Worm (Caenorhabditis elegans) whole organism, L4 larva: ENCODE measurements around the gene srd-42.
"Not testable (repeated sequence)": the region's sequence is repeated elsewhere in the genome, so short reads cannot be mapped to it uniquely, and the experiment has no call there.

Experiments used
- F10B5.3 ChIP-seq: sonication (generic microtip); optimal IDR thresholded peaks from 2 replicates; lab custom pipeline; 2016; ENCODE audit warnings: mild to moderate bottlenecking, missing genetic modification characterization, missing compliant biosample characterization
- F49E8.2 ChIP-seq: sonication (generic microtip); optimal IDR thresholded peaks from 2 replicates; lab custom pipeline; 2016; ENCODE audit warnings: missing compliant biosample characterization, mild to moderate bottlenecking, missing genetic modification characterization, borderline replicate concordance
- Y75B8A.6 ChIP-seq: fragments of 200-800 bp; sonication (Bioruptor generic); IDR thresholded peaks from 2 replicates; pipeline ENCODE4 v1.3.6; 2022; ENCODE audit warnings: missing genetic modification reagents, missing genetic modification characterization, missing compliant biosample characterization
- arid-1 ChIP-seq: fragments of 200-800 bp; sonication (Bioruptor generic); conservative IDR thresholded peaks from 2 replicates; pipeline ENCODE4 v1.3.6; 2022; ENCODE audit warnings: missing genetic modification reagents, missing genetic modification characterization, missing compliant biosample characterization
- attf-4 ChIP-seq: sonication (generic microtip); optimal IDR thresholded peaks from 3 replicates; lab custom pipeline; 2017; ENCODE audit warnings: missing biosample characterization, missing genetic modification characterization
- ceh-20 ChIP-seq: fragments of 200-800 bp; sonication (Bioruptor generic); IDR thresholded peaks from 2 replicates; pipeline ENCODE4 v1.3.6; 2022; ENCODE audit warnings: missing genetic modification reagents, missing genetic modification characterization, missing compliant biosample characterization
- ceh-32 ChIP-seq: sonication (generic microtip); optimal IDR thresholded peaks from 2 replicates; lab custom pipeline; 2016; ENCODE audit warnings: mild to moderate bottlenecking, missing genetic modification characterization, missing compliant biosample characterization; ENCODE audit not compliant: poor library complexity
- ces-1 ChIP-seq: fragments of 150-350 bp; sonication (generic microtip); optimal IDR thresholded peaks from 4 replicates; lab custom pipeline; 2014; ENCODE audit warnings: missing biosample characterization, missing genetic modification reagents, missing genetic modification characterization
- cey-2 ChIP-seq: sonication (generic microtip); optimal IDR thresholded peaks from 3 replicates; lab custom pipeline; 2017; ENCODE audit warnings: missing genetic modification characterization, mild to moderate bottlenecking, missing compliant biosample characterization, antibody characterized with exemption, borderline replicate concordance; ENCODE audit not compliant: insufficient read depth
- daf-16 ChIP-seq, 3 experiments: sonication (generic microtip); optimal IDR thresholded peaks; 2 replicates each; lab custom pipeline; 2016 to 2017; ENCODE audit warnings: missing genetic modification characterization in 3 of 3, missing genetic modification reagents in 3 of 3, mild to moderate bottlenecking in 2 of 3, missing compliant biosample characterization in 2 of 3, missing biosample characterization in 1 of 3, moderate library complexity in 1 of 3
- daf-19 ChIP-seq: fragments of 200-800 bp; sonication (Bioruptor generic); conservative IDR thresholded peaks from 2 replicates; pipeline ENCODE4 v1.3.6; 2022; ENCODE audit warnings: missing genetic modification characterization, missing compliant biosample characterization
- dmd-6 ChIP-seq: fragments of 200-800 bp; sonication (Bioruptor generic); IDR thresholded peaks from 2 replicates; pipeline ENCODE4 v1.3.6; 2022; ENCODE audit warnings: missing genetic modification reagents, missing genetic modification characterization, missing compliant biosample characterization
- dpl-1 ChIP-seq: fragments of 150-350 bp; optimal IDR thresholded peaks from 2 replicates; lab custom pipeline; 2014; ENCODE audit warnings: missing biosample characterization, missing genetic modification reagents, missing genetic modification characterization
- dve-1 ChIP-seq: sonication (generic microtip); optimal IDR thresholded peaks from 2 replicates; lab custom pipeline; 2017; ENCODE audit warnings: antibody characterized with exemption, mild to moderate bottlenecking, missing genetic modification characterization, missing compliant biosample characterization; ENCODE audit not compliant: insufficient read depth
- fos-1 ChIP-seq: fragments of 150-350 bp; optimal IDR thresholded peaks from 2 replicates; lab custom pipeline; 2014; ENCODE audit warnings: missing biosample characterization, missing genetic modification characterization
- hlh-11 ChIP-seq: fragments of 200-800 bp; sonication (Bioruptor generic); optimal IDR thresholded peaks from 2 replicates; lab custom pipeline; 2018; ENCODE audit warnings: mild to moderate bottlenecking, missing genetic modification characterization, missing compliant biosample characterization
- hlh-30 ChIP-seq: sonication (generic microtip); optimal IDR thresholded peaks from 2 replicates; lab custom pipeline; 2017; ENCODE audit warnings: antibody characterized with exemption, mild to moderate bottlenecking, missing genetic modification characterization, missing compliant biosample characterization; ENCODE audit not compliant: insufficient read depth
- lim-7 ChIP-seq: fragments of 200-800 bp; sonication (Bioruptor generic); IDR thresholded peaks from 2 replicates; pipeline ENCODE4 v1.3.6; 2022; ENCODE audit warnings: missing genetic modification characterization, missing compliant biosample characterization
- lin-1 ChIP-seq: fragments of 200-800 bp; sonication (Bioruptor generic); IDR thresholded peaks from 2 replicates; pipeline ENCODE4 v1.3.6; 2022; ENCODE audit warnings: missing genetic modification reagents, missing genetic modification characterization, missing compliant biosample characterization
- lin-38 ChIP-seq: fragments of 200-800 bp; sonication (Bioruptor generic); IDR thresholded peaks from 2 replicates; pipeline ENCODE4 v1.3.6; 2022; ENCODE audit warnings: missing genetic modification reagents, missing genetic modification characterization, missing compliant biosample characterization
- lin-39 ChIP-seq: fragments of 150-350 bp; optimal IDR thresholded peaks from 2 replicates; lab custom pipeline; 2014; ENCODE audit warnings: missing biosample characterization, missing genetic modification reagents, missing genetic modification characterization
- lir-3 ChIP-seq: sonication (generic microtip); optimal IDR thresholded peaks from 2 replicates; lab custom pipeline; 2016; ENCODE audit warnings: mild to moderate bottlenecking, missing genetic modification characterization, missing compliant biosample characterization
- lsy-2 ChIP-seq, 2 experiments: fragments of 150-350 bp in 1 of 2; sonication (generic microtip) in 1 of 2; optimal IDR thresholded peaks; 2 replicates each; lab custom pipeline; 2014 to 2017; ENCODE audit warnings: missing biosample characterization in 2 of 2, missing genetic modification characterization in 2 of 2
- madf-9 ChIP-seq: fragments of 200-800 bp; sonication (Bioruptor generic); conservative IDR thresholded peaks from 2 replicates; pipeline ENCODE4 v1.3.6; 2022; ENCODE audit warnings: missing genetic modification reagents, missing genetic modification characterization, missing compliant biosample characterization
- mep-1 ChIP-seq: fragments of 150-350 bp; sonication (generic microtip); optimal IDR thresholded peaks from 3 replicates; lab custom pipeline; 2014; ENCODE audit warnings: missing biosample characterization, missing genetic modification characterization
- mes-2 ChIP-seq: sonication (generic microtip); optimal IDR thresholded peaks from 2 replicates; lab custom pipeline; 2016; ENCODE audit warnings: missing genotype, mild to moderate bottlenecking, missing genetic modification characterization, missing compliant biosample characterization; ENCODE audit not compliant: poor library complexity, severe bottlenecking
- mxl-2 ChIP-seq: fragments of 200-800 bp; sonication (Bioruptor generic); conservative IDR thresholded peaks from 2 replicates; pipeline ENCODE4 v1.3.6; 2022; ENCODE audit warnings: missing genetic modification reagents, missing genetic modification characterization, missing compliant biosample characterization
- mxl-3 ChIP-seq: fragments of 200-800 bp; sonication (Bioruptor generic); optimal IDR thresholded peaks from 2 replicates; lab custom pipeline; 2018; ENCODE audit warnings: mild to moderate bottlenecking, missing genetic modification characterization, missing compliant biosample characterization
- nhr-25 ChIP-seq: sonication (generic microtip); optimal IDR thresholded peaks from 2 replicates; lab custom pipeline; 2017; ENCODE audit warnings: missing genetic modification characterization, mild to moderate bottlenecking, missing compliant biosample characterization, antibody characterized with exemption, moderate library complexity, borderline replicate concordance; ENCODE audit not compliant: insufficient read depth
- nhr-28 ChIP-seq: fragments of 150-350 bp; optimal IDR thresholded peaks from 2 replicates; lab custom pipeline; 2014; ENCODE audit warnings: missing biosample characterization, missing genetic modification characterization
- nhr-41 ChIP-seq: fragments of 200-800 bp; sonication (Bioruptor generic); IDR thresholded peaks from 2 replicates; pipeline ENCODE4 v1.3.6; 2022; ENCODE audit warnings: missing genetic modification reagents, missing genetic modification characterization, missing compliant biosample characterization
- nhr-48 ChIP-seq: sonication (generic microtip); optimal IDR thresholded peaks from 2 replicates; lab custom pipeline; 2016; ENCODE audit warnings: mild to moderate bottlenecking, missing genetic modification characterization, missing compliant biosample characterization
- nhr-6 ChIP-seq: fragments of 150-350 bp; optimal IDR thresholded peaks from 2 replicates; lab custom pipeline; 2014; ENCODE audit warnings: missing biosample characterization, missing genetic modification characterization
- nhr-77 ChIP-seq: fragments of 150-350 bp; optimal IDR thresholded peaks from 2 replicates; lab custom pipeline; 2014; ENCODE audit warnings: missing biosample characterization, missing genetic modification characterization
- pha-4 ChIP-seq, 2 experiments: fragments of 150-350 bp in 1 of 2; fragments of 200-800 bp in 1 of 2; sonication (Bioruptor generic) in 1 of 2; IDR thresholded peaks in 1 of 2; optimal IDR thresholded peaks in 1 of 2; 2 replicates each; pipeline versions ENCODE4 v1.3.6 to Lab custom; 2014 to 2022; ENCODE audit warnings: missing genetic modification characterization in 2 of 2, missing genetic modification reagents in 2 of 2, missing biosample characterization in 1 of 2, missing compliant biosample characterization in 1 of 2
- pqm-1 ChIP-seq: sonication (generic microtip); optimal IDR thresholded peaks from 2 replicates; lab custom pipeline; 2017; ENCODE audit warnings: missing biosample characterization, missing genetic modification characterization
- snpc-1.2 ChIP-seq: fragments of 200-800 bp; sonication (Bioruptor generic); IDR thresholded peaks from 2 replicates; pipeline ENCODE4 v1.3.6; 2022; ENCODE audit warnings: missing genetic modification reagents, missing genetic modification characterization, missing compliant biosample characterization
- snpc-4 ChIP-seq: fragments of 150-350 bp; optimal IDR thresholded peaks from 2 replicates; lab custom pipeline; 2014; ENCODE audit warnings: missing biosample characterization, missing genetic modification characterization
- spr-3 ChIP-seq: fragments of 200-800 bp; sonication (Bioruptor generic); optimal IDR thresholded peaks from 2 replicates; lab custom pipeline; 2018; ENCODE audit warnings: mild to moderate bottlenecking, missing genetic modification characterization, missing compliant biosample characterization
- tra-1 ChIP-seq: fragments of 200-800 bp; sonication (Bioruptor generic); IDR thresholded peaks from 2 replicates; pipeline ENCODE4 v1.3.6; 2022; ENCODE audit warnings: missing genetic modification reagents, missing genetic modification characterization, missing compliant biosample characterization
- vab-7 ChIP-seq: fragments of 200-800 bp; sonication (Bioruptor generic); IDR thresholded peaks from 2 replicates; pipeline ENCODE4 v1.3.6; 2022; ENCODE audit warnings: missing genetic modification reagents, missing genetic modification characterization, missing compliant biosample characterization
- zip-2 ChIP-seq: fragments of 150-350 bp; optimal IDR thresholded peaks from 2 replicates; lab custom pipeline; 2014; ENCODE audit warnings: missing biosample characterization, missing genetic modification characterization
- ztf-7 ChIP-seq: fragments of 150-350 bp; optimal IDR thresholded peaks from 2 replicates; lab custom pipeline; 2014; ENCODE audit warnings: missing biosample characterization, missing genetic modification characterization

The srd-42 gene

DNA sequence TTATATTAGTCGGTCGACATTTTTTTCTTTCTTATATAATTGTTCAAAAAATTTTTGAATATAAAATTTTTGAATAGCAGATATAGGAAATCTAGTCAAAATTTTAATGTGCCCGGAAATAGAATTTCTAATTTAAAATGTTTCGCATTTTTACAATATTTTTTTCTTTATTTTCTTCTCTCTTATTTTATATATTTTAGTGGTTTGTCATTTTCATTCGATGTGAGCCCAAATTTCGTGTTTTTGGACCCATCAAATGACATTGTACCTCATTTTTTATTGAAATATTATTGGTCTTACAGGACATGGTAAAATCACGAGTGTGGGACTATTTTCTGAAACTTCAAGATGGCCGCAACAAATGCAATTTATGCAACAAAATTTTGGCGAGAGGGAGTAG is 41.1 kb downstream of the srd-42 start, which contains the start of gene K09A11.1:
Gene K09A11.1 (plus strand): TSS at position 301 of the 400 bp plus-strand sequence.
- no peak for TF ChIP-seq nhr-6
- TF ChIP-seq hlh-11 (tag; lab: Kevin White, UChicago): no peak
- TF ChIP-seq ztf-7 (tag; lab: Kevin White, UChicago): no peak
- TF ChIP-seq lir-3: no peak
- no peak for TF ChIP-seq mxl-3 (GFP tag; lab: Kevin White, UChicago)
- TF ChIP-seq lim-7 (GFP tag; lab: Robert Waterston, UW): no peak
- no peak for TF ChIP-seq spr-3 (GFP tag; lab: Kevin White, UChicago)
- TF ChIP-seq nhr-28 (tag; lab: Kevin White, UChicago): no peak
- TF ChIP-seq cey-2 (tag; lab: Kevin White, UChicago): no peak
- TF ChIP-seq dve-1 (tag; lab: Kevin White, UChicago): no peak
- no peak for TF ChIP-seq zip-2 (tag; lab: Kevin White, UChicago)
- no peak for TF ChIP-seq snpc-4 (tag; lab: Kevin White, UChicago)
- no peak for TF ChIP-seq fos-1 (tag; lab: Kevin White, UChicago)
- TF ChIP-seq Y75B8A.6 (GFP tag; lab: Robert Waterston, UW): no peak
- TF ChIP-seq dpl-1 (GFP tag; lab: Kevin White, UChicago): no peak
- no peak for TF ChIP-seq nhr-25 (tag; lab: Kevin White, UChicago)
- TF ChIP-seq hlh-30 (tag; lab: Kevin White, UChicago): no peak
- TF ChIP-seq F10B5.3: no peak
- no peak for TF ChIP-seq daf-19 (GFP tag; lab: Robert Waterston, UW)
- no peak for TF ChIP-seq pha-4 (GFP tag; IDR thresholded peaks at IDR 0.05; lab: Robert Waterston, UW)
- TF ChIP-seq pha-4 (tag; optimal IDR thresholded peaks at IDR 0.05; lab: Kevin White, UChicago): no peak

DNA sequence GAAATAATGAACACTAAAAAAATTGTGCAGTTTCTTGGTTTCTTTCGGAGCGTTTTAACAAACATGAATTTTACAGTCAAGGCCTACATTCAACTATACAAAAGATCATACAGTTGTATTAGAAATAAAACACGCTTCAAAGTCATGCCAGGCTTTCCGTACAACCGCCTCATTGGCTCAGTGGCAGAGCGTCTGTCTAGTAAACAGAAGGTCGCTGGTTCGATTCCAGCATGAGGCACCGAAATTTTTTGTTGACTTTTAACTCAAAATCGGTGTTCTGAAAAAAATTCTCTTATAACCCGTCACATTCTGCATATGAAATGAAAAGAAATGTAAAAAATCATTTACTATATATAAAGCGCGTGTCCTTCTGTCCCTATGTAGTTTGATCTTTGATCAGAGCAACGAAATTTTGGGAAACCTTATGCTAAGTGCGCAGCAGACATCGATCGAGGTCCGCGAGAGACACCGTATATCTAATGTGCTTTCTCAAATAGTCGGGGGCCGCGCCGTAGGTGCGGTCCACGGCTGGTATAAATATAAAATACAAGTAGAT is 42.1 kb downstream of the srd-42 start:
- TF ChIP-seq daf-16 (GFP tag; optimal IDR thresholded peaks at IDR 0.05; lab: Kevin White, UChicago) (peak in 1 of 2 experiments; percentile 51), daf-16 (tag; optimal IDR thresholded peaks at IDR 0.05; lab: Kevin White, UChicago) (peak; percentile 85), snpc-1.2 (GFP tag; lab: Robert Waterston, UW) (peak; percentile 64; the same call in 1 of the 2 replicates), mes-2 (peak; percentile 49), lim-7 (GFP tag; lab: Robert Waterston, UW) (peak; percentile 70), pqm-1 (peak; percentile 4), lin-38 (peak; percentile 62), hlh-11 (tag; lab: Kevin White, UChicago) (peak; percentile 13), arid-1 (0 out of 2 replicates have a peak, but pooled peaks have one; percentile 33), pha-4 (GFP tag; IDR thresholded peaks at IDR 0.05; lab: Robert Waterston, UW) (peak; percentile 57; the same call in 1 of the 2 replicates), mep-1 (tag; lab: Kevin White, UChicago) (peak; percentile 6), nhr-48 (tag; lab: Kevin White, UChicago) (peak; percentile 27), vab-7 (GFP tag; lab: Robert Waterston, UW) (peak; percentile 55; the same call in 1 of the 2 replicates), dve-1 (tag; lab: Kevin White, UChicago) (peak; percentile 59), dmd-6 (GFP tag; lab: Robert Waterston, UW) (peak; percentile 46), tra-1 (GFP tag; lab: Robert Waterston, UW) (peak; percentile 61; the same call in 1 of the 2 replicates), lin-1 (GFP tag; lab: Robert Waterston, UW) (0 out of 2 replicates have a peak, but pooled peaks have one; percentile 15)
- not testable (repeated sequence) for TF ChIP-seq pha-4 (tag; optimal IDR thresholded peaks at IDR 0.05; lab: Kevin White, UChicago)

ce11 chrX:13257577-13257976 is 45.7 kb downstream of the srd-42 start, which contains the start of gene K08H2.10:
TSS of gene K08H2.10 (plus strand) at chrX:13257806.
- TF ChIP-seq lsy-2 (tag; optimal IDR thresholded peaks at IDR 0.05; lab: Kevin White, UChicago) (no peak), lin-39 (tag; lab: Kevin White, UChicago) (no peak), F49E8.2 (tag; lab: Kevin White, UChicago) (no peak), lin-38 (no peak), dve-1 (tag; lab: Kevin White, UChicago) (peak; percentile 55), ces-1 (no peak), pqm-1 (peak; percentile 88), nhr-77 (tag; lab: Kevin White, UChicago) (peak; percentile 35), mxl-2 (GFP tag; lab: Robert Waterston, UW) (no peak), nhr-28 (tag; lab: Kevin White, UChicago) (peak; percentile 66), attf-4 (no peak), hlh-11 (tag; lab: Kevin White, UChicago) (peak; percentile 81), nhr-41 (peak; percentile 44; the same call in 1 of the 2 replicates), tra-1 (GFP tag; lab: Robert Waterston, UW) (peak; percentile 98), ceh-32 (no peak), ceh-20 (GFP tag; lab: Robert Waterston, UW) (peak; percentile 72; the same call in 1 of the 2 replicates), madf-9 (no peak), Y75B8A.6 (GFP tag; lab: Robert Waterston, UW) (no peak)
